Worm (Caenorhabditis elegans): Measurements from ENCODE around the gene Y75B8A.44.

Gene Y75B8A.44

DNA sequence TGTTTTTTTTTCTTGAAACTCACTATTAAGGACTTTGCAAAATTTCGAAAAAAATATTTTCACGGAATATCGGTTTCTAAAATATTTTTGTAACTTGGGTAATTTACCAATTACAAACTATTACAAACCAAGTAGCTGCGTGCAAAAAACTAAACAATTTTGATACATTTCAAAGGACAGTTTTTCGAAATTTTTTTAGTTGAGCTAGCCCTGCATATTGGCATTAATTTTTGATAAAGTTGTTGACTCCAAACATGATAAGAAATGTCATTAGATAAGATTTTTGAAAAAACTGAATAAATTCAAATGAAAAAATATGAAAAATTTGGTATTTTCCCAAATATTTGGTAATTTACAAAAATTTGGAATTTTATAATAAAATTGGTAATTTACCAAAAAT is 6.1 kb upstream of the Y75B8A.44 start:
- TF ChIP-seq nfyb-1 (GFP tag; IDR thresholded peaks at IDR 0.05) (no peak), nhr-80 (tag; optimal IDR thresholded peaks at IDR 0.05) (no peak), Y67H2A.10 (GFP tag; conservative IDR thresholded peaks at IDR 0.05) (no peak), F49E8.2 (tag; optimal IDR thresholded peaks at IDR 0.05; ENCODE audit: insufficient read depth) (no peak)

ce11 chrIII:12192589-12192988 is 1.7 kb upstream of the Y75B8A.44 start:
- peak; percentile 27; the same call in 1 of the 2 replicates for TF ChIP-seq D2030.7 (GFP tag; IDR thresholded peaks at IDR 0.05)
- 0 out of 2 replicates have a peak, but pooled peaks have one; percentile 55 for TF ChIP-seq nfyb-1 (GFP tag; IDR thresholded peaks at IDR 0.05)
- 0 out of 2 replicates have a peak, but pooled peaks have one; percentile 67 for TF ChIP-seq lin-26 (GFP tag; IDR thresholded peaks at IDR 0.05)
- peak; percentile 76 for TF ChIP-seq tbp1 (GFP tag; optimal IDR thresholded peaks at IDR 0.05)
- TF ChIP-seq B0261.1 (tag; optimal IDR thresholded peaks at IDR 0.05): peak; percentile 46
- TF ChIP-seq rpc-1 (optimal IDR thresholded peaks at IDR 0.05): peak; percentile 9
- TF ChIP-seq rpc-1 (tag; optimal IDR thresholded peaks at IDR 0.05): peak; percentile 68

DNA sequence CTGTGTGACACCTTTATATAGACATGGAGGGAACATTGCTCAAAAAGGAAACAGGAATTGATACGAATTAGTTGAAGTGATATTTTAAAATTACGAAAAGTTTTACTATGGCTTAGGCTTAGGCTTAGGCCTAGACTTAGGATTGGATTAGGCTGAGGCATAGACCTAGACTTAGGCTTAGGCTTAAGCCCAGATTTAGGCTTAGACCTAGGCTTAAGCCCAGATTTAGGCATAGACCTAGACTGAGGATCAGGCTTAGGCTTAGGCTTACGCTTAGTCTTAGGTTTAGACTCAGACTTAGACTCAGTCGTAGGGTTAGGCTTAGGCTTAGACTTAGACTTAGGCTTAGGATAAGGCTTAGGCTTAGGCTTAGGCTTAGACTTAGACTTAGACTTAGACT is 1.7 kb downstream of the Y75B8A.44 start:
- TF ChIP-seq efl-1 (GFP tag; optimal IDR thresholded peaks at IDR 0.05) (no peak), dpff-1 (tag; optimal IDR thresholded peaks at IDR 0.05) (no peak), Y53F4B.3 (GFP tag; IDR thresholded peaks at IDR 0.05) (no peak), cebp-1 (GFP tag; IDR thresholded peaks at IDR 0.05) (no peak), cebp-1 (tag; optimal IDR thresholded peaks at IDR 0.05) (no peak), ets-4 (GFP tag; optimal IDR thresholded peaks at IDR 0.05) (no peak), nfyb-1 (GFP tag; IDR thresholded peaks at IDR 0.05) (no peak), attf-6 (GFP tag; IDR thresholded peaks at IDR 0.05) (no peak), ztf-26 (tag; optimal IDR thresholded peaks at IDR 0.05) (no peak), F52B5.7 (tag; optimal IDR thresholded peaks at IDR 0.05) (no peak), F57C9.4 (tag; optimal IDR thresholded peaks at IDR 0.05) (no peak), K11D2.4 (GFP tag; IDR thresholded peaks at IDR 0.05) (no peak), ceh-27 (GFP tag; optimal IDR thresholded peaks at IDR 0.05) (no peak), hlh-12 (tag; optimal IDR thresholded peaks at IDR 0.05) (no peak), C06A6.2 (GFP tag; conservative IDR thresholded peaks at IDR 0.05) (no peak), lir-1 (GFP tag; conservative IDR thresholded peaks at IDR 0.05) (no peak), somi-1 (GFP tag; optimal IDR thresholded peaks at IDR 0.05) (no peak), chd-7 (tag; optimal IDR thresholded peaks at IDR 0.05) (no peak)

ce11 chrIII:12198135-12198534 is 3.8 kb downstream of the Y75B8A.44 start:
- TF ChIP-seq rpc-1 (optimal IDR thresholded peaks at IDR 0.05) (no peak), rpc-1 (tag; optimal IDR thresholded peaks at IDR 0.05) (no peak), B0035.1 (tag; optimal IDR thresholded peaks at IDR 0.05) (no peak), nfya-2 (GFP tag; IDR thresholded peaks at IDR 0.05) (no peak), lin-54 (GFP tag; optimal IDR thresholded peaks at IDR 0.05) (no peak), hlh-12 (tag; optimal IDR thresholded peaks at IDR 0.05) (no peak), ceh-91 (GFP tag; IDR thresholded peaks at IDR 0.05) (no peak), Y79H2A.3 (GFP tag; conservative IDR thresholded peaks at IDR 0.05) (no peak), nhr-90 (tag; optimal IDR thresholded peaks at IDR 0.05) (no peak), pha-4 (tag; optimal IDR thresholded peaks at IDR 0.05) (no peak), hrde-1 (tag; optimal IDR thresholded peaks at IDR 0.05; ENCODE audit: borderline replicate concordance) (no peak), T07F8.4 (tag; optimal IDR thresholded peaks at IDR 0.05) (no peak), lsy-27 (tag; optimal IDR thresholded peaks at IDR 0.05; ENCODE audit: borderline replicate concordance, insufficient read depth) (no peak), Y95B8A.8 (GFP tag; IDR thresholded peaks at IDR 0.05) (no peak), attf-6 (GFP tag; IDR thresholded peaks at IDR 0.05) (no peak), Y67H2A.10 (GFP tag; conservative IDR thresholded peaks at IDR 0.05) (no peak), efl-1 (GFP tag; optimal IDR thresholded peaks at IDR 0.05) (no peak), F57A8.1 (GFP tag; optimal IDR thresholded peaks at IDR 0.05) (no peak)
